Fruit fly (Drosophila melanogaster): ENCODE results near the gene Nepl9.

DNA sequence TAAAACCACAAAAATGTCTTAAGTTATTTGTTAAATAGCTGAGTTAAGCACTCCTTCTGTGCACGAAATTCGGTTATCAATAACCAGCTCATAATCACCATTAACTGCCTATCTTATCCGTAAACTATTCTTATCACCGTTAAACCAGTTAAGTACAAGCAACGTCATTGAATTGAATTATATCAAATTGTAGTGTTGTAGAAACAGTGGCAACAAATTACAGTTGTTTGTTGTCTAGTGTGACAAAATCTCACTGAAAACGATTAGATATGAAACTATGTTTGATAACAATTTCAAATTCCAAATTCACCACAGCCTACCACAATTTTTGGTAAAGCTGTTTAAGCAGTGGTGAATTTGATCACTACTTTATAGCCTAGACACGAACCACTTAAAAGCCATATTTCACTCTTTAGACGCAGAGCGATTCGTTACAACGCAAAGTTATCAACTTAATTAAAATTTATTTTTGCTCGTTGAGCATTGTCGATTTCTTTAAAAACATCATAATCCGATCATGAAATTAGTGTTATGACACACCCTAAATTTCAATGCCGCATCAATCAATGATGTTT, 35.4 kb downstream of the Nepl9 start:
- no peak for TF ChIP-seq pan (optimal IDR thresholded peaks at IDR 0.05)
- TF ChIP-seq Myc (optimal IDR thresholded peaks at IDR 0.05) = peak; percentile 62
- no peak for TF ChIP-seq usp (GFP tag; optimal IDR thresholded peaks at IDR 0.05)
- TF ChIP-seq dl (GFP tag; optimal IDR thresholded peaks at IDR 0.05; ENCODE audit: insufficient read depth in 1 of 2, partially characterized antibody in 2 of 2) = no peak
- TF ChIP-seq br (GFP tag; optimal IDR thresholded peaks at IDR 0.05) = no peak
- TF ChIP-seq fru (GFP tag; optimal IDR thresholded peaks at IDR 0.05) = no peak
- TF ChIP-seq tai (GFP tag; optimal IDR thresholded peaks at IDR 0.05) = no peak
- no peak for TF ChIP-seq brk (GFP tag; optimal IDR thresholded peaks at IDR 0.05)

Measured in whole organism, wandering third instar larva.